Worm (Caenorhabditis elegans): ENCODE measurements around the gene try-13.

DNA sequence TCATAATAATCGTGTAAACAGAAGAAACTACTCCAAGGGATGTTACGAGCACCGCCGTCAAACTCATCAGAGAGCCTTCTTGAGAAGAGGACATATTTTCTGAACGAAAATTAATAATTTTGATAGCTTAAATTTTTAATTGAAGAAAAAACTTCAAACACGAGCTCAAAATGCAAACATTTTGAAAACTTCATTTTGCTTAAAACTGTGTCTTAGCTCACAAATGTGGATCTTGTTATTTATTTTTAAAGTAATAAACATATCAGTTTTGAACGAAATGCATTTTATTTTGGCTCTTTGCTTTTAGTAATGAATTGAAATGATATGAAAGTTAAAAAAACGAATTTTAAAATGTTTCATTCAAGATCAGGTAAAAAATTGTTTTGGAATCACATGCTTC lies 47.6 kb downstream of the try-13 start, which contains the start of gene srbc-7:
- TF ChIP-seq lsl-1 (GFP tag; optimal IDR thresholded peaks at IDR 0.05) (no peak), mxl-1 (tag; optimal IDR thresholded peaks at IDR 0.05) (no peak), T26A5.8 (tag; optimal IDR thresholded peaks at IDR 0.05) (no peak), rec-8 (tag; optimal IDR thresholded peaks at IDR 0.05) (no peak), F52B5.7 (tag; optimal IDR thresholded peaks at IDR 0.05) (no peak), F49E8.2 (tag; optimal IDR thresholded peaks at IDR 0.05; ENCODE audit: insufficient read depth) (no peak), ZK185.1 (tag; optimal IDR thresholded peaks at IDR 0.05; ENCODE audit: poor library complexity, severe bottlenecking) (no peak), Y53F4B.3 (GFP tag; IDR thresholded peaks at IDR 0.05) (no peak), snpc-4 (GFP tag; optimal IDR thresholded peaks at IDR 0.05) (no peak), snpc-4 (tag; optimal IDR thresholded peaks at IDR 0.05) (no peak), madf-8 (GFP tag; conservative IDR thresholded peaks at IDR 0.05) (no peak), bed-1 (GFP tag; IDR thresholded peaks at IDR 0.05) (no peak)
